Fruit fly (Drosophila melanogaster) whole organism, embryonic: ENCODE measurements around the gene CG43339.

Source experiments
- CG11247 ChIP-seq: fragments of 200-800 bp; sonication (Bioruptor generic); IDR thresholded peaks from 2 replicates; pipeline ENCODE4 v1.3.6; 2022; ENCODE audit warnings: missing biosample characterization, missing genetic modification characterization
- CG1603 ChIP-seq: fragments of 200-800 bp; sonication (Bioruptor generic); optimal IDR thresholded peaks from 2 replicates; lab custom pipeline; 2019; ENCODE audit warnings: missing biosample characterization, mild to moderate bottlenecking, missing genetic modification characterization, moderate library complexity
- CG17802 ChIP-seq: fragments of 200-800 bp; sonication (Bioruptor generic); optimal IDR thresholded peaks from 2 replicates; lab custom pipeline; 2018; ENCODE audit warnings: missing biosample characterization, mild to moderate bottlenecking, missing genetic modification characterization, moderate library complexity
- CG2712 ChIP-seq: fragments of 200-800 bp; optimal IDR thresholded peaks from 3 replicates; lab custom pipeline; 2019; ENCODE audit warnings: missing biosample characterization, mild to moderate bottlenecking, missing genetic modification characterization, moderate library complexity
- CG3281 ChIP-seq: fragments of 200-800 bp; sonication (Bioruptor generic); optimal IDR thresholded peaks from 3 replicates; lab custom pipeline; 2017; ENCODE audit warnings: missing biosample characterization, mild to moderate bottlenecking, missing genetic modification characterization
- CG5953 ChIP-seq: fragments of 200-800 bp; sonication (Bioruptor generic); IDR thresholded peaks from 2 replicates; pipeline ENCODE4 v1.3.6; 2022; ENCODE audit warnings: missing biosample characterization, missing genetic modification characterization
- CG7357 ChIP-seq: fragments of 200-800 bp; sonication (Bioruptor generic); IDR thresholded peaks from 3 replicates; pipeline ENCODE4 v1.3.6; 2022; ENCODE audit warnings: missing biosample characterization, missing genetic modification characterization
- CG8290 ChIP-seq, 3 experiments: fragments of 200-800 bp; sonication (Bioruptor generic); optimal IDR thresholded peaks; 2 replicates each; lab custom pipeline; 2016 to 2019; ENCODE audit warnings: missing biosample characterization in 3 of 3, missing genetic modification characterization in 3 of 3, mild to moderate bottlenecking in 2 of 3, moderate library complexity in 1 of 3
- Myb ChIP-seq: fragments of 200-800 bp; sonication (Bioruptor generic); optimal IDR thresholded peaks from 2 replicates; lab custom pipeline; 2016; ENCODE audit warnings: missing biosample characterization, missing genetic modification characterization
- Pdp1 ChIP-seq, 2 experiments: fragments of 200-800 bp; sonication (Bioruptor generic); optimal IDR thresholded peaks; 3 replicates each; lab custom pipeline; 2016; ENCODE audit warnings: missing biosample characterization in 2 of 2, missing genetic modification characterization in 2 of 2, mild to moderate bottlenecking in 1 of 2, moderate library complexity in 1 of 2
- Rx ChIP-seq: fragments of 200-800 bp; sonication (Bioruptor generic); IDR thresholded peaks from 2 replicates; pipeline ENCODE4 v1.3.6; 2022; ENCODE audit warnings: missing biosample characterization, missing genetic modification characterization
- aop ChIP-seq: fragments of 200-800 bp; sonication (Bioruptor generic); IDR thresholded peaks from 2 replicates; pipeline ENCODE4 v1.3.6; 2022; ENCODE audit warnings: missing biosample characterization, missing genetic modification characterization
- ap ChIP-seq: fragments of 200-800 bp; sonication (Bioruptor generic); IDR thresholded peaks from 2 replicates; pipeline ENCODE4 v1.3.6; 2022; ENCODE audit warnings: missing biosample characterization, missing genetic modification characterization
- caup ChIP-seq: fragments of 200-800 bp; sonication (Bioruptor generic); optimal IDR thresholded peaks from 3 replicates; lab custom pipeline; 2017; ENCODE audit warnings: missing biosample characterization, mild to moderate bottlenecking, missing genetic modification characterization, moderate library complexity; ENCODE audit not compliant: severe bottlenecking
- ci ChIP-seq: fragments of 200-800 bp; sonication (Bioruptor generic); IDR thresholded peaks from 3 replicates; pipeline ENCODE4 v1.3.6; 2022; ENCODE audit warnings: missing biosample characterization, missing genetic modification characterization
- cwo ChIP-seq: fragments of 200-800 bp; sonication (Bioruptor generic); optimal IDR thresholded peaks from 3 replicates; lab custom pipeline; 2017; ENCODE audit warnings: missing biosample characterization, missing genetic modification characterization, mild to moderate bottlenecking, moderate library complexity, missing genetic modification reagents
- fd64A ChIP-seq: fragments of 200-800 bp; sonication (Bioruptor generic); optimal IDR thresholded peaks from 3 replicates; lab custom pipeline; 2018; ENCODE audit warnings: missing biosample characterization, mild to moderate bottlenecking, missing genetic modification characterization
- pzg ChIP-seq: fragments of 200-800 bp; sonication (Bioruptor generic); optimal IDR thresholded peaks from 3 replicates; lab custom pipeline; 2018; ENCODE audit warnings: missing biosample characterization, mild to moderate bottlenecking, missing genetic modification characterization, moderate library complexity
- repo ChIP-seq: fragments of 200-800 bp; sonication (Bioruptor generic); optimal IDR thresholded peaks from 2 replicates; lab custom pipeline; 2016; ENCODE audit warnings: missing biosample characterization, missing genetic modification characterization
- sens ChIP-seq: fragments of 200-800 bp; sonication (Bioruptor generic); peaks from one replicate; lab custom pipeline; 2016; ENCODE audit warnings: missing biosample characterization, missing genetic modification characterization
- sob ChIP-seq: fragments of 200-800 bp; sonication (Bioruptor generic); IDR thresholded peaks from 2 replicates; pipeline ENCODE4 v1.3.6; 2022; ENCODE audit warnings: missing biosample characterization, missing genetic modification characterization

The CG43339 gene

dm6 chr2L:18624362-18624761 lies 48.7 kb downstream of the CG43339 start (continued):
- TF ChIP-seq repo (GFP tag; lab: Kevin White, UChicago) (no peak), Pdp1 (GFP tag; optimal IDR thresholded peaks at IDR 0.05; lab: Kevin White, UChicago) (peak in 1 of 2 experiments; percentile 87), sens (GFP tag; lab: Kevin White, UChicago) (peak; percentile 51), ap (GFP tag; lab: Robert Waterston, UW) (no peak), pzg (GFP tag; lab: Kevin White, UChicago) (no peak), Myb (GFP tag; lab: Kevin White, UChicago) (no peak), cwo (GFP tag; lab: Kevin White, UChicago) (peak; percentile 52), CG3281 (GFP tag; lab: Kevin White, UChicago) (no peak), CG7357 (GFP tag; lab: Robert Waterston, UW) (no peak), CG2712 (tag; lab: Kevin White, UChicago) (no peak), caup (GFP tag; lab: Kevin White, UChicago) (no peak), fd64A (GFP tag; lab: Kevin White, UChicago) (no peak), aop (GFP tag; lab: Robert Waterston, UW) (no peak), Rx (GFP tag; lab: Robert Waterston, UW) (no peak), CG11247 (GFP tag; lab: Robert Waterston, UW) (no peak), sob (GFP tag; lab: Robert Waterston, UW) (no peak), CG1603 (tag; lab: Kevin White, UChicago) (no peak), CG17802 (tag; lab: Kevin White, UChicago) (no peak)
- TF ChIP-seq, all 482 proteins: peak for 12

DNA sequence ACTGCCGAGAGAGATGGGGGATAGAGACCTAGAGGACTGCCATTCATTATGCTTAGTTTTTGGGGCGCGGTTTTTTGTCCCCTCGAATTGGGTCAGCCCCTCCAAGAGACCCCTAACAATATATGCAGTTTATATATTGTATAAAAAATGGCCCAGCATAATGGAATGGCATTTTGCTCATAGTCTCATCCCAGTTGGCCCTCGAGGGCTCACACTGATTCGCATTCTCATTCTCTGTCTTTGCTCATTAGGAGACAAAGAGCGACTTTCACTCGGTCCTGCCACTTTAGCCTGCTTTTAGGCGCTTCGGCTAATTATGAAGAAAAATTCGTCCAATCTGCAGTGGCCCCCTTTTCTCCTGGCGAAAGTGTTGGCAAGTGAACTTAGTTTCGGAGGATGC lies 49.6 kb downstream of the CG43339 start:
- no peak for TF ChIP-seq CG8290 (GFP tag; optimal IDR thresholded peaks at IDR 0.05; lab: Kevin White, UChicago)
- TF ChIP-seq CG8290 (tag; optimal IDR thresholded peaks at IDR 0.05; lab: Kevin White, UChicago): peak in 1 of 2 experiments; percentile 49
- TF ChIP-seq CG5953 (GFP tag; lab: Robert Waterston, UW): no peak
- TF ChIP-seq ci: 0 out of 3 replicates have a peak, but pooled peaks have one; percentile 25
